Worm (Caenorhabditis elegans): ENCODE data around the gene vep-2.

The vep-2 gene

ce11 chrX:3671998-3672397, 43.9 kb downstream of the vep-2 start, which contains the start of gene C02F12.5:
Gene C02F12.5, minus strand, starts transcription at chrX:3672098.
- TF ChIP-seq hnd-1 (tag; optimal IDR thresholded peaks at IDR 0.05) (no peak), sea-1 (GFP tag; conservative IDR thresholded peaks at IDR 0.05) (no peak), ets-7 (tag; optimal IDR thresholded peaks at IDR 0.05) (no peak), F13C5.2 (tag; optimal IDR thresholded peaks at IDR 0.05) (no peak), flt-1 (GFP tag; IDR thresholded peaks at IDR 0.05) (no peak), aly-1 (tag; optimal IDR thresholded peaks at IDR 0.05) (no peak), scrt-1 (GFP tag; IDR thresholded peaks at IDR 0.05) (no peak), ceh-13 (GFP tag; optimal IDR thresholded peaks at IDR 0.05) (no peak), hmg-4 (GFP tag; optimal IDR thresholded peaks at IDR 0.05) (no peak), tbx-37 (GFP tag; conservative IDR thresholded peaks at IDR 0.05) (no peak), ama-1 (optimal IDR thresholded peaks at IDR 0.05) (no peak), tra-4 (tag; optimal IDR thresholded peaks at IDR 0.05) (no peak), ceh-36 (tag; optimal IDR thresholded peaks at IDR 0.05) (no peak), pes-1 (GFP tag; IDR thresholded peaks at IDR 0.05) (no peak), tbx-11 (GFP tag; IDR thresholded peaks at IDR 0.05) (no peak), B0310.2 (tag; optimal IDR thresholded peaks at IDR 0.05) (no peak), hmbx-1 (tag; optimal IDR thresholded peaks at IDR 0.05) (no peak)

DNA sequence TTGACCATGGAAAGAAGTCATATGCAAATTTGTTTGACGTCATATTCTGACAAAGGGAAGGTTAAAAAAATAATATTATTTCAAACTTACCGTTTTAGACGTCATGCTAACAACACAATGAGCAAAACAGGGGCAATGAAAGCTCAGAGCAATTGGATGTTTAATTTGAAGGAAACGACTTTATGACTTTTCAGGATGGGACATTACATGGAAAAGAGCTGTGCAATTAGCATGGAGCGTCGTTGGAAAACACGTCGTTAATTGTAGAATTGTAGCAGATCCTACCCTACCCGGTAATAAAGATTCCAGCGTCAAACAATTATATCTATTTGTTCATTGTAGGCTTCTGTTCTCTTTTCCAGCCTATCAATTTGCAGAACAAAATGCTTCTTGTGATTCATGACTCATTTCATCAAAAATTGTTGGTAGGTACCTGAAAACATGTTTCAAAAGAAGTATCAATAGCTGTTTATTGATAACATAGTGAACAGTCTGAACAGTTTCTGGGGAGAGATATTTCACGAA, 45.5 kb downstream of the vep-2 start, which contains the start of gene ceh-63:
TSS of gene ceh-63 (minus strand) at position 475 of the 525 bp plus-strand sequence.
- TF ChIP-seq tbx-37 (GFP tag; conservative IDR thresholded peaks at IDR 0.05) (no peak), hnd-1 (tag; optimal IDR thresholded peaks at IDR 0.05) (no peak), hmg-4 (GFP tag; optimal IDR thresholded peaks at IDR 0.05) (no peak), sea-1 (GFP tag; conservative IDR thresholded peaks at IDR 0.05) (no peak), B0310.2 (tag; optimal IDR thresholded peaks at IDR 0.05) (no peak), ceh-13 (GFP tag; optimal IDR thresholded peaks at IDR 0.05) (no peak), scrt-1 (GFP tag; IDR thresholded peaks at IDR 0.05) (no peak), aly-1 (tag; optimal IDR thresholded peaks at IDR 0.05) (no peak), flt-1 (GFP tag; IDR thresholded peaks at IDR 0.05) (no peak), tbx-11 (GFP tag; IDR thresholded peaks at IDR 0.05) (no peak), ama-1 (optimal IDR thresholded peaks at IDR 0.05) (no peak), tra-4 (tag; optimal IDR thresholded peaks at IDR 0.05) (no peak), ceh-36 (tag; optimal IDR thresholded peaks at IDR 0.05) (no peak)

DNA sequence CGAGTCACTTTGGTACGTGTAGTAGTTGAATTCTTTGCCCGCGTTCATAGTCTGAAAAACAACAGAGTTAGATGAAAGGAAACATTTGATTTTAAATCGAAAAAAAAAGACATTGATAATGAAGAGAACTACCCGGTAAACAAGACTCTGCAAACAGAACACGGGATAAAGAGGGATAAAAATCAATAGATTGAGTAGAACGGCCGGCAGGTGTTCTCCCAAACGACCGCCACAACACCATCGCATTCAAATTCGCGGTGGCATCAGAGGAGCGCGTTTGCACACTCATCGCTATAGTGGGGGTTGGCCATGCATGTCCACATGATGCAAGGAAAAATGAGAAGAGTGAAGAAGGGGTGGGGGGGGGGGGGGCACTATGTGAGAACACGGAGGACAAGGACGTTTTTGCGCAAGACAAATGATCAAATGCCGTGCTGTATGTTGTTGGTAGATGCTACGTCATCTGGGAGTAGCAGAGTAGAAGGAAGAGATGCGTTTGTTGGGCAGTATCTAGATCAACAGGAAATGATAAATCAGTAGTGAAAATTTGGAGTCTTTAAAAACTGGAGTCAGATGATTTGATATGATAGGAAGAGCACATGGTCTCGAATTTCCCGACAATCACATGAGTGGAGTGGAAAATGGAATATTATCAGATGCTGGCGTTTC, 50.5 kb downstream of the vep-2 start, which contains the start of gene tag-52:
TSS of gene tag-52 (minus strand) at position 51 of the 669 bp plus-strand sequence.
- TF ChIP-seq pes-1 (GFP tag; IDR thresholded peaks at IDR 0.05) (no peak), tbx-11 (GFP tag; IDR thresholded peaks at IDR 0.05) (no peak), ceh-36 (tag; optimal IDR thresholded peaks at IDR 0.05) (peak; percentile 34), flt-1 (GFP tag; IDR thresholded peaks at IDR 0.05) (no peak), B0310.2 (tag; optimal IDR thresholded peaks at IDR 0.05) (no peak), aly-1 (tag; optimal IDR thresholded peaks at IDR 0.05) (no peak), ama-1 (optimal IDR thresholded peaks at IDR 0.05) (no peak), F13C5.2 (tag; optimal IDR thresholded peaks at IDR 0.05) (peak; percentile 65), ceh-13 (GFP tag; optimal IDR thresholded peaks at IDR 0.05) (no peak), hmg-4 (GFP tag; optimal IDR thresholded peaks at IDR 0.05) (peak; percentile 88)

Measured in whole organism, early embryonic.